Worm (Caenorhabditis elegans) whole organism, L4/young adult: ENCODE results near the gene F26D2.10.

Experiments used
- W03F9.2 ChIP-seq: fragments of 150-350 bp; optimal IDR thresholded peaks from 2 replicates; lab custom pipeline; 2014; ENCODE audit warnings: missing biosample characterization, missing genetic modification characterization
- dao-5 ChIP-seq: sonication (generic microtip); optimal IDR thresholded peaks from 2 replicates; lab custom pipeline; 2016; ENCODE audit warnings: missing genotype, missing genetic modification characterization, moderate library complexity, missing compliant biosample characterization
- him-1 ChIP-seq: sonication (generic microtip); optimal IDR thresholded peaks from 2 replicates; lab custom pipeline; 2016; ENCODE audit warnings: missing genotype, missing genetic modification reagents, missing genetic modification characterization, missing compliant biosample characterization

ce11 chrV:16419769-16420168 lies 9.6 kb downstream of the F26D2.10 start, which contains the start of gene F26D2.16:
- TF ChIP-seq him-1 (tag; lab: Kevin White, UChicago) (no peak), dao-5 (tag; lab: Kevin White, UChicago) (no peak), W03F9.2 (no peak)
